Worm (Caenorhabditis elegans) whole organism, L3 larva: Measurements from ENCODE around the gene vep-2.

ENCODE experiments used
- R02D3.7 ChIP-seq: fragments of 150-350 bp; optimal IDR thresholded peaks from 2 replicates; lab custom pipeline; 2014; ENCODE audit warnings: missing biosample characterization, missing genetic modification characterization
- ZK546.5 ChIP-seq: sonication (generic microtip); optimal IDR thresholded peaks from 2 replicates; lab custom pipeline; 2017; ENCODE audit warnings: missing biosample characterization, missing genetic modification characterization
- aly-2 ChIP-seq: fragments of 150-350 bp; optimal IDR thresholded peaks from 2 replicates; lab custom pipeline; 2014; ENCODE audit warnings: missing biosample characterization, missing genetic modification characterization
- ama-1 ChIP-seq: fragments of 150-350 bp; optimal IDR thresholded peaks from 2 replicates; lab custom pipeline; 2018
- ceh-16 ChIP-seq: sonication (generic microtip); optimal IDR thresholded peaks from 2 replicates; lab custom pipeline; 2017; ENCODE audit warnings: missing biosample characterization, missing genetic modification characterization
- ceh-28 ChIP-seq: fragments of 150-350 bp; optimal IDR thresholded peaks from 2 replicates; lab custom pipeline; 2014; ENCODE audit warnings: missing biosample characterization, missing genetic modification reagents, missing genetic modification characterization
- ceh-82 ChIP-seq: fragments of 150-350 bp; optimal IDR thresholded peaks from 2 replicates; lab custom pipeline; 2014; ENCODE audit warnings: missing biosample characterization, missing genetic modification characterization
- ceh-9 ChIP-seq: sonication (generic microtip); optimal IDR thresholded peaks from 2 replicates; lab custom pipeline; 2018; ENCODE audit warnings: missing biosample characterization, missing genetic modification characterization
- daf-12 ChIP-seq: fragments of 150-350 bp; optimal IDR thresholded peaks from 2 replicates; lab custom pipeline; 2014; ENCODE audit warnings: missing biosample characterization, missing genetic modification reagents, missing genetic modification characterization
- egl-27 ChIP-seq: sonication (generic microtip); optimal IDR thresholded peaks from 4 replicates; lab custom pipeline; 2017; ENCODE audit warnings: missing biosample characterization, missing genetic modification reagents, missing genetic modification characterization
- egl-5 ChIP-seq: fragments of 150-350 bp; optimal IDR thresholded peaks from 2 replicates; lab custom pipeline; 2017; ENCODE audit warnings: missing biosample characterization, missing genetic modification reagents, missing genetic modification characterization, inconsistent platforms
- elt-1 ChIP-seq: fragments of 150-350 bp; optimal IDR thresholded peaks from 2 replicates; lab custom pipeline; 2014; ENCODE audit warnings: missing biosample characterization, missing genetic modification characterization
- elt-2 ChIP-seq: sonication (generic microtip); optimal IDR thresholded peaks from 2 replicates; lab custom pipeline; 2016; ENCODE audit warnings: missing genetic modification reagents, mild to moderate bottlenecking, missing genetic modification characterization, missing compliant biosample characterization
- elt-3 ChIP-seq, 3 experiments: fragments of 150-350 bp in 1 of 3; sonication (generic microtip) in 2 of 3; optimal IDR thresholded peaks; 2 replicates in 2 of 3; 4 replicates in 1 of 3; lab custom pipeline; 2014 to 2017; ENCODE audit warnings: missing biosample characterization in 3 of 3, missing genetic modification characterization in 3 of 3
- eor-1 ChIP-seq, 2 experiments: fragments of 150-350 bp; optimal IDR thresholded peaks; 2 replicates each; lab custom pipeline; 2014 to 2018; ENCODE audit warnings: missing biosample characterization in 2 of 2, missing genetic modification characterization in 2 of 2
- fkh-10 ChIP-seq: sonication (generic microtip); optimal IDR thresholded peaks from 2 replicates; lab custom pipeline; 2017; ENCODE audit warnings: missing biosample characterization, missing genetic modification reagents, missing genetic modification characterization
- fkh-2 ChIP-seq: fragments of 150-350 bp; optimal IDR thresholded peaks from 2 replicates; lab custom pipeline; 2014; ENCODE audit warnings: missing biosample characterization, missing genetic modification reagents, missing genetic modification characterization
- fos-1 ChIP-seq: fragments of 150-350 bp; optimal IDR thresholded peaks from 2 replicates; lab custom pipeline; 2014; ENCODE audit warnings: missing biosample characterization, missing genetic modification characterization
- hmg-11 ChIP-seq: sonication (generic microtip); optimal IDR thresholded peaks from 2 replicates; lab custom pipeline; 2016; ENCODE audit warnings: missing genetic modification characterization, missing compliant biosample characterization
- jun-1 ChIP-seq: fragments of 150-350 bp; optimal IDR thresholded peaks from 2 replicates; lab custom pipeline; 2014; ENCODE audit warnings: missing biosample characterization, missing genetic modification reagents, missing genetic modification characterization
- lin-15B ChIP-seq: fragments of 150-350 bp; optimal IDR thresholded peaks from 2 replicates; lab custom pipeline; 2014; ENCODE audit warnings: missing biosample characterization, missing genetic modification characterization
- lin-39 ChIP-seq: fragments of 150-350 bp; optimal IDR thresholded peaks from 2 replicates; lab custom pipeline; 2018; ENCODE audit warnings: missing biosample characterization, missing genetic modification reagents, missing genetic modification characterization
- lsy-12 ChIP-seq: sonication (generic microtip); optimal IDR thresholded peaks from 2 replicates; lab custom pipeline; 2016; ENCODE audit warnings: mild to moderate bottlenecking, missing genetic modification characterization, missing compliant biosample characterization
- mdl-1 ChIP-seq: fragments of 150-350 bp; optimal IDR thresholded peaks from 2 replicates; lab custom pipeline; 2014; ENCODE audit warnings: missing biosample characterization, missing genetic modification characterization
- mml-1 ChIP-seq: fragments of 150-350 bp; sonication (generic microtip); optimal IDR thresholded peaks from 3 replicates; lab custom pipeline; 2014; ENCODE audit warnings: missing biosample characterization, missing genetic modification characterization
- nfya-1 ChIP-seq: sonication (generic microtip); optimal IDR thresholded peaks from 2 replicates; lab custom pipeline; 2017; ENCODE audit warnings: missing genetic modification characterization, mild to moderate bottlenecking, missing compliant biosample characterization, antibody characterized with exemption, moderate library complexity; ENCODE audit not compliant: insufficient read depth
- nhr-11 ChIP-seq: fragments of 150-350 bp; optimal IDR thresholded peaks from 2 replicates; lab custom pipeline; 2014; ENCODE audit warnings: missing biosample characterization, missing genetic modification characterization
- nhr-12 ChIP-seq: fragments of 150-350 bp; optimal IDR thresholded peaks from 2 replicates; lab custom pipeline; 2014; ENCODE audit warnings: missing biosample characterization, missing genetic modification characterization
- nhr-23 ChIP-seq: fragments of 150-350 bp; optimal IDR thresholded peaks from 2 replicates; lab custom pipeline; 2014; ENCODE audit warnings: missing biosample characterization, missing genetic modification reagents, missing genetic modification characterization
- nhr-237 ChIP-seq: fragments of 150-350 bp; optimal IDR thresholded peaks from 2 replicates; lab custom pipeline; 2014; ENCODE audit warnings: missing biosample characterization, missing genetic modification characterization
- nhr-25 ChIP-seq: sonication (generic microtip); optimal IDR thresholded peaks from 2 replicates; lab custom pipeline; 2017; ENCODE audit warnings: missing biosample characterization, missing genetic modification characterization
- nhr-28 ChIP-seq: fragments of 150-350 bp; optimal IDR thresholded peaks from 2 replicates; lab custom pipeline; 2014; ENCODE audit warnings: missing biosample characterization, missing genetic modification characterization
- nhr-43 ChIP-seq: sonication (generic microtip); optimal IDR thresholded peaks from 2 replicates; lab custom pipeline; 2016; ENCODE audit warnings: mild to moderate bottlenecking, missing genetic modification characterization, missing compliant biosample characterization; ENCODE audit not compliant: poor library complexity, severe bottlenecking
- nhr-67 ChIP-seq: fragments of 150-350 bp; optimal IDR thresholded peaks from 2 replicates; lab custom pipeline; 2014; ENCODE audit warnings: missing biosample characterization, missing genetic modification characterization
- nhr-76 ChIP-seq: fragments of 150-350 bp; sonication (generic microtip); optimal IDR thresholded peaks from 5 replicates; lab custom pipeline; 2014; ENCODE audit warnings: missing biosample characterization, missing genetic modification characterization
- nhr-77 ChIP-seq: fragments of 150-350 bp; optimal IDR thresholded peaks from 2 replicates; lab custom pipeline; 2014; ENCODE audit warnings: missing biosample characterization, missing genetic modification characterization
- pha-4 ChIP-seq: fragments of 150-350 bp; optimal IDR thresholded peaks from 2 replicates; lab custom pipeline; 2014; ENCODE audit warnings: missing biosample characterization, missing genetic modification reagents, missing genetic modification characterization
- pqm-1 ChIP-seq: fragments of 150-350 bp; optimal IDR thresholded peaks from 2 replicates; lab custom pipeline; 2017; ENCODE audit warnings: missing biosample characterization, missing genetic modification characterization, inconsistent platforms
- sea-2 ChIP-seq: fragments of 150-350 bp; sonication (generic microtip); optimal IDR thresholded peaks from 4 replicates; lab custom pipeline; 2014; ENCODE audit warnings: missing biosample characterization, missing genetic modification reagents, missing genetic modification characterization
- skn-1 ChIP-seq: fragments of 150-350 bp; optimal IDR thresholded peaks from 2 replicates; lab custom pipeline; 2014; ENCODE audit warnings: missing biosample characterization, missing genetic modification characterization
- snpc-4 ChIP-seq: fragments of 150-350 bp; optimal IDR thresholded peaks from 2 replicates; lab custom pipeline; 2014; ENCODE audit warnings: missing biosample characterization, missing genetic modification characterization
- tbx-2 ChIP-seq: sonication (generic microtip); optimal IDR thresholded peaks from 2 replicates; lab custom pipeline; 2016; ENCODE audit warnings: mild to moderate bottlenecking, missing genetic modification characterization, missing compliant biosample characterization
- unc-39 ChIP-seq: sonication (generic microtip); optimal IDR thresholded peaks from 4 replicates; lab custom pipeline; 2017; ENCODE audit warnings: missing biosample characterization, missing genetic modification characterization
- unc-62 ChIP-seq: fragments of 150-350 bp; sonication (generic microtip); optimal IDR thresholded peaks from 4 replicates; lab custom pipeline; 2014; ENCODE audit warnings: missing biosample characterization, missing genetic modification reagents, missing genetic modification characterization
- zag-1 ChIP-seq: fragments of 150-350 bp; optimal IDR thresholded peaks from 2 replicates; lab custom pipeline; 2014; ENCODE audit warnings: missing biosample characterization, missing genetic modification characterization
- ztf-11 ChIP-seq: fragments of 150-350 bp; optimal IDR thresholded peaks from 2 replicates; lab custom pipeline; 2014; ENCODE audit warnings: missing biosample characterization, missing genetic modification characterization
- ztf-4 ChIP-seq: fragments of 150-350 bp; optimal IDR thresholded peaks from 2 replicates; lab custom pipeline; 2014; ENCODE audit warnings: missing biosample characterization, missing genetic modification characterization

Gene vep-2

ce11 chrX:3605727-3606126 lies 22.4 kb upstream of the vep-2 start, which contains the start of gene C18B2.4:
C18B2.4 (minus strand) TSS chrX:3605741.
- TF ChIP-seq ceh-82 (tag; lab: Kevin White, UChicago) (no peak), mdl-1 (tag; lab: Kevin White, UChicago) (no peak), tbx-2 (no peak), pqm-1 (tag; lab: Kevin White, UChicago) (peak; percentile 74), nhr-25 (tag; lab: Kevin White, UChicago) (peak; percentile 65), nhr-12 (tag; lab: Kevin White, UChicago) (no peak), nhr-76 (tag; lab: Kevin White, UChicago) (no peak), nhr-11 (no peak), jun-1 (tag; lab: Kevin White, UChicago) (peak; percentile 83), nhr-237 (tag; lab: Kevin White, UChicago) (no peak), aly-2 (tag; lab: Kevin White, UChicago) (no peak), unc-39 (tag; lab: Kevin White, UChicago) (no peak), daf-12 (tag; lab: Kevin White, UChicago) (no peak), egl-5 (tag; lab: Kevin White, UChicago) (peak; percentile 72), fkh-10 (GFP tag; lab: Kevin White, UChicago) (no peak), ztf-4 (no peak), fos-1 (no peak), nhr-43 (tag; lab: Kevin White, UChicago) (peak; percentile 64), lin-39 (tag; lab: Kevin White, UChicago) (peak; percentile 96), ceh-16 (tag; lab: Kevin White, UChicago) (no peak), ztf-11 (tag; lab: Kevin White, UChicago) (no peak), unc-62 (GFP tag; lab: Kevin White, UChicago) (no peak), fkh-2 (no peak), R02D3.7 (no peak), hmg-11 (tag; lab: Kevin White, UChicago) (peak; percentile 71), mml-1 (no peak), skn-1 (tag; lab: Kevin White, UChicago) (peak; percentile 8), ceh-28 (tag; lab: Kevin White, UChicago) (peak; percentile 38), pha-4 (tag; lab: Kevin White, UChicago) (peak; percentile 88), nfya-1 (tag; lab: Kevin White, UChicago) (peak; percentile 75), lin-15B (tag; lab: Kevin White, UChicago) (peak; percentile 79), nhr-28 (tag; lab: Kevin White, UChicago) (no peak), ama-1 (lab: Kevin White, UChicago) (peak; percentile 21), ceh-9 (tag; lab: Kevin White, UChicago) (no peak), zag-1 (no peak), nhr-77 (tag; lab: Kevin White, UChicago) (no peak), elt-3 (tag; optimal IDR thresholded peaks at IDR 0.05; lab: Kevin White, UChicago) (peak in 1 of 3 experiments; percentile 25), ZK546.5 (no peak), sea-2 (no peak), snpc-4 (tag; lab: Kevin White, UChicago) (peak; percentile 35), nhr-67 (tag; lab: Kevin White, UChicago) (no peak), nhr-23 (tag; lab: Kevin White, UChicago) (no peak), lsy-12 (peak; percentile 54), elt-1 (tag; lab: Kevin White, UChicago) (no peak), elt-2 (tag; lab: Kevin White, UChicago) (peak; percentile 79), eor-1 (tag; optimal IDR thresholded peaks at IDR 0.05; lab: Kevin White, UChicago) (no peak), egl-27 (tag; lab: Kevin White, UChicago) (peak; percentile 24)
